Worm (Caenorhabditis elegans): Measurements from ENCODE around the gene T16G1.18.
A peak's percentile ranks its signal among the peaks of the same experiment; 100 is the strongest.

The T16G1.18 gene

DNA sequence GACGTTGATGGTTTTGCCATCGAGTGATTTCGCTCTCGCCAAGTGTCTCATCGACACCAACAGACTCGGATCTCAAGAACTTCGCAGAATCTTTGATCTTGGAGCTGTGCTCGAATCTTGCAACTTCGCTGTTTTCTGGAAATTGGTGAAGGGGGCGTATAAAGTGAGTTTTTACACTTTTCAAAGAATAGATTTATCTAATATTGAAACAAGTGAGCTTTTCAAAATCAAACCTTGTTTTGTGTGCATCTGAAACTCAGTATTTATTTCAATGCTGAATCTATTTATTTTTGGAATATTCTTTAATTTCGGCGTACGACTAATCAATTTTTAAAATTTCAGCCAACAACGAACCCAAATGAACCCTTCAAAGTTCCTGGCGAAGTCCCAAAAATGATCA is 3.2 kb downstream of the T16G1.18 start:
- TF ChIP-seq scrt-1 (GFP tag; IDR thresholded peaks at IDR 0.05) (no peak), pes-1 (GFP tag; IDR thresholded peaks at IDR 0.05) (no peak), tbx-37 (GFP tag; conservative IDR thresholded peaks at IDR 0.05) (no peak), hmg-4 (GFP tag; optimal IDR thresholded peaks at IDR 0.05) (no peak)

DNA sequence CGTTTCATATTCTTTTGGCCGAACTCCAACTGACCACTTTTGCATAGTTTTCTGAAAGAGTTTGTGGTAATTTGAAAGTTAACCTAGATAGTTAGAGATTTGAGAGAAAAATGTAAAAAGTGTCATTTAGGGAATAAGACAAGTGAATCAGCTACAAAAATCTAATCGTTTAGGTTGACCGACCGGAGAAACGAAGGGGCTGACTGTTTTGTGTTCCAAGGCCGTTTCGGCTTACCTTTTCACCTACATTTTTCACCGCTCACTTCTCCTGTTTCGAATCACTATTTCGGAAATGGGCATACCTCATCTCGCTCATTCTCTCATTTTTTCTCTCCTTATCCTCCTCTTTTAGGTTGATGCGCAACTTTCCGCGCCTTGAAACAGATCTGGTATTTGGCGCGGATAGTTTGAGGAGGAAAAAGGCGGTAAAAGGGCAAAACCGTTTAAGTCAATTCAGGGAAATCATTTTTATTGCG is 10.0 kb downstream of the T16G1.18 start, which contains the start of gene mpst-7:
Gene mpst-7 (minus strand): TSS at position 51 of the 476 bp plus-strand sequence.
- no peak for TF ChIP-seq B0310.2 (tag; optimal IDR thresholded peaks at IDR 0.05)
- no peak for TF ChIP-seq flt-1 (GFP tag; IDR thresholded peaks at IDR 0.05)
- no peak for TF ChIP-seq sea-1 (GFP tag; conservative IDR thresholded peaks at IDR 0.05)
- no peak for TF ChIP-seq aly-1 (tag; optimal IDR thresholded peaks at IDR 0.05)
- TF ChIP-seq tbx-11 (GFP tag; IDR thresholded peaks at IDR 0.05): no peak
- TF ChIP-seq ceh-13 (GFP tag; optimal IDR thresholded peaks at IDR 0.05): no peak
- no peak for TF ChIP-seq hnd-1 (tag; optimal IDR thresholded peaks at IDR 0.05)
- no peak for TF ChIP-seq ets-7 (tag; optimal IDR thresholded peaks at IDR 0.05)
- TF ChIP-seq F13C5.2 (tag; optimal IDR thresholded peaks at IDR 0.05): no peak
- TF ChIP-seq scrt-1 (GFP tag; IDR thresholded peaks at IDR 0.05): no peak
- TF ChIP-seq tra-4 (tag; optimal IDR thresholded peaks at IDR 0.05): no peak

DNA sequence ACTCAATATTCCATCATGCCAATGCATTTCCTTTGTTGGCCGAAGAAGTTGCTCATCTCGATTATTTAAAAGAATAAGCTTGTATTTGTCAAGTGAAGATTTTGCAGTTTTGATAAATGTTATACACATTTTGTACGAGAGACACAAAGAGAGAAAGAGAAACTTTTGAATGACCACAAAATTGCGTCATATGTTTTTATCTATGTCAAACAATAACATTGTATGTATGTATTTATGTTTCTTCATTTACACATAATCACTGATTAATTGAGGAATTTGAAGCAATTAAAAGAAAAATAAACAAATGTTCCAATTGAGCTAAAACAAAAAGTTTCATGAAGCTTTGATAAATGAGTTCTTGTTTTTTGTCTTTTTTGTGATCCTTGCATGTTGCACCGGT is 12.1 kb downstream of the T16G1.18 start, which contains the start of gene hrg-9:
Gene hrg-9 (minus strand): TSS at position 152 of the 400 bp plus-strand sequence.
- TF ChIP-seq flt-1 (GFP tag; IDR thresholded peaks at IDR 0.05): no peak
- no peak for TF ChIP-seq scrt-1 (GFP tag; IDR thresholded peaks at IDR 0.05)
- no peak for TF ChIP-seq hmg-4 (GFP tag; optimal IDR thresholded peaks at IDR 0.05)
- TF ChIP-seq hnd-1 (tag; optimal IDR thresholded peaks at IDR 0.05): no peak

DNA sequence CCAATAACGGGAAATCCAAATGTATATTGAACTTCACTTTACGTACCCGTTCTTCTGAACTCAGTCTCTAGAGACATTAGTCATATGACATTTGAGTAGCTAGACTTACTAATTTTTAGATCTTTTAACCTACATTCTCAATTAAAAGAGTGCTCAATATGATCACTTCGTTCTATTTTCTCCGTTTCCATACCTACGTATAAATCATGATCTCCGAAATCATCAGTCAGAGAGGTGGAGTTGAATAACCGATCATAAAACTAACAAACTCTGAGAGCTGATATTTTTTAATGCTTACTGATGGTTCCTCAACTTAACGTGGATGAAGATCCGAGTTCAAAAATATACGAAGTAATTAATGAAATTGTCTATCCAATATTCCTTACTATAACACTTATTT is 13.0 kb downstream of the T16G1.18 start, which contains the start of gene srd-35:
Gene srd-35 (plus strand): TSS at position 301 of the 400 bp plus-strand sequence.
- no peak for TF ChIP-seq pes-1 (GFP tag; IDR thresholded peaks at IDR 0.05)
- TF ChIP-seq hmbx-1 (tag; optimal IDR thresholded peaks at IDR 0.05): no peak
- no peak for TF ChIP-seq sea-1 (GFP tag; conservative IDR thresholded peaks at IDR 0.05)
- no peak for TF ChIP-seq tbx-37 (GFP tag; conservative IDR thresholded peaks at IDR 0.05)
- TF ChIP-seq ceh-13 (GFP tag; optimal IDR thresholded peaks at IDR 0.05): no peak
- TF ChIP-seq tra-4 (tag; optimal IDR thresholded peaks at IDR 0.05): no peak

DNA sequence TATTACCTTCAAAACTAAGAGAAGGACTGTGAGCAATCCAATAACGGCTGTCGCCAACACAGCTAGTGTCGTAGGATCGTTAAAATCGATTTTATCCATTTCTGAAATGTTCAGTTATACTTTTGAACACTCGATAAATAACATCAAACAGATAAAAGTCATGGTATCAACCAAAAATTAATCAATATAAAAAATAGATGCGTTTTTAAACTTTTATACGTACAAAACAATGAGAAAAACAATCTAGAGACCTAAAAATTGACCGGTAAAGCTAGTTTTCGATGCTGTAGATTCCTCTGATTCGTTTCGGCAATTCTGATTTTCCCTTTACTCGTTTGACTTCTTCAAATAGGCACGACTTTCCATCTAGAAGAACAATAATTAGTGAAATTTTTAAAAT is 16.0 kb downstream of the T16G1.18 start, which contains the start of gene R186.3:
Gene R186.3 (minus strand): TSS at position 101 of the 400 bp plus-strand sequence.
- TF ChIP-seq flt-1 (GFP tag; IDR thresholded peaks at IDR 0.05): no peak
- TF ChIP-seq ceh-13 (GFP tag; optimal IDR thresholded peaks at IDR 0.05): no peak
- no peak for TF ChIP-seq tbx-37 (GFP tag; conservative IDR thresholded peaks at IDR 0.05)
- no peak for TF ChIP-seq F13C5.2 (tag; optimal IDR thresholded peaks at IDR 0.05)
- TF ChIP-seq ceh-36 (tag; optimal IDR thresholded peaks at IDR 0.05): no peak
- no peak for TF ChIP-seq B0310.2 (tag; optimal IDR thresholded peaks at IDR 0.05)
- TF ChIP-seq tbx-11 (GFP tag; IDR thresholded peaks at IDR 0.05): no peak
- TF ChIP-seq aly-1 (tag; optimal IDR thresholded peaks at IDR 0.05): no peak
- TF ChIP-seq hmbx-1 (tag; optimal IDR thresholded peaks at IDR 0.05): no peak
- TF ChIP-seq hmg-4 (GFP tag; optimal IDR thresholded peaks at IDR 0.05): no peak
- TF ChIP-seq ama-1 (optimal IDR thresholded peaks at IDR 0.05): no peak
- TF ChIP-seq ets-7 (tag; optimal IDR thresholded peaks at IDR 0.05): no peak
- no peak for TF ChIP-seq sea-1 (GFP tag; conservative IDR thresholded peaks at IDR 0.05)
- no peak for TF ChIP-seq scrt-1 (GFP tag; IDR thresholded peaks at IDR 0.05)
- no peak for TF ChIP-seq tra-4 (tag; optimal IDR thresholded peaks at IDR 0.05)
- TF ChIP-seq pes-1 (GFP tag; IDR thresholded peaks at IDR 0.05): no peak
- no peak for TF ChIP-seq hnd-1 (tag; optimal IDR thresholded peaks at IDR 0.05)

DNA sequence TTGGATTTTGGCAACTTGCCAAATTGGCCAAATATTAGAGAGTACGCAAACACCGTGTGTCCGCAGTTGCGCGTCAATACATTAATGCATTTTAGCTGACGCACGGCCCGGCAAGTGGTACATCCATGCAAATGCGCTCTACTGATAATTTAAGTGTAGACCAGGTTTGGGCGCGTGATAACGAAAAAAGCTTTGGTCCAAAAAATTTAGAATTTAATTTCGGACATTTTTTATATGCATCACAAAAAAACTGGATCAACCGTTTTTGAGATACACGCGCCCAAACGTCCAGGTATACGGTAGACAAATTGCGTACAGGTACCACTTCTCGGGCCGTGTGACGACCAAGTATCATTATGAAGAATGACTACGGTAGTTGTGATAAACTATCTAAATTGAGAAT is 16.8 kb downstream of the T16G1.18 start, which contains the start of gene R186.8:
Gene R186.8 (minus strand): TSS at position 58 of the 403 bp plus-strand sequence.
- TF ChIP-seq tbx-37 (GFP tag; conservative IDR thresholded peaks at IDR 0.05): 0 out of 2 replicates have a peak, but pooled peaks have one; percentile 28
- peak; percentile 13 for TF ChIP-seq F13C5.2 (tag; optimal IDR thresholded peaks at IDR 0.05)

DNA sequence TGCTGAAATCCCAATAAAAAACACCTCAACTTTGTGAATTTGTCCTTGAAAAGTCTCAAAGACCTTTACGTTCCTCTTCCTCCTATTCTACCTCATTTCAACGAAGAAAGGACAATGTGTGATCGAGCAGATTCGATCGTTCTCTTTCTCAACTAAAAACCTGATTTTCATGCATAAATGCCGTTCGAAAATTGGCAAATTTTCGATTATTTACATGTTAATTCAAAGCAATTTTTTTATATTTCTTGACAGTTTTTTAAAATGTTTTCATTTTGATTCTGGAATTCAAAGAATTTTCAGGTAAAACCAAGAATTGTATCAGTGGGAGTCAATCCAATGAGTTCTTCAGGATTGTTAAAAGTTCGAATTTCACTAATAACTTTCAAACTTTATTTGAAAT is 17.5 kb downstream of the T16G1.18 start, which contains the start of gene lin-46:
Gene lin-46 (plus strand): TSS at position 301 of the 400 bp plus-strand sequence.
- TF ChIP-seq ets-7 (tag; optimal IDR thresholded peaks at IDR 0.05) (no peak), tra-4 (tag; optimal IDR thresholded peaks at IDR 0.05) (no peak), scrt-1 (GFP tag; IDR thresholded peaks at IDR 0.05) (no peak), aly-1 (tag; optimal IDR thresholded peaks at IDR 0.05) (no peak), hmbx-1 (tag; optimal IDR thresholded peaks at IDR 0.05) (no peak), F13C5.2 (tag; optimal IDR thresholded peaks at IDR 0.05) (no peak), sea-1 (GFP tag; conservative IDR thresholded peaks at IDR 0.05) (no peak), ceh-13 (GFP tag; optimal IDR thresholded peaks at IDR 0.05) (no peak), ama-1 (optimal IDR thresholded peaks at IDR 0.05) (no peak), B0310.2 (tag; optimal IDR thresholded peaks at IDR 0.05) (no peak), tbx-11 (GFP tag; IDR thresholded peaks at IDR 0.05) (no peak), ceh-36 (tag; optimal IDR thresholded peaks at IDR 0.05) (no peak), pes-1 (GFP tag; IDR thresholded peaks at IDR 0.05) (no peak), tbx-37 (GFP tag; conservative IDR thresholded peaks at IDR 0.05) (no peak), flt-1 (GFP tag; IDR thresholded peaks at IDR 0.05) (no peak), hnd-1 (tag; optimal IDR thresholded peaks at IDR 0.05) (no peak), hmg-4 (GFP tag; optimal IDR thresholded peaks at IDR 0.05) (no peak)

DNA sequence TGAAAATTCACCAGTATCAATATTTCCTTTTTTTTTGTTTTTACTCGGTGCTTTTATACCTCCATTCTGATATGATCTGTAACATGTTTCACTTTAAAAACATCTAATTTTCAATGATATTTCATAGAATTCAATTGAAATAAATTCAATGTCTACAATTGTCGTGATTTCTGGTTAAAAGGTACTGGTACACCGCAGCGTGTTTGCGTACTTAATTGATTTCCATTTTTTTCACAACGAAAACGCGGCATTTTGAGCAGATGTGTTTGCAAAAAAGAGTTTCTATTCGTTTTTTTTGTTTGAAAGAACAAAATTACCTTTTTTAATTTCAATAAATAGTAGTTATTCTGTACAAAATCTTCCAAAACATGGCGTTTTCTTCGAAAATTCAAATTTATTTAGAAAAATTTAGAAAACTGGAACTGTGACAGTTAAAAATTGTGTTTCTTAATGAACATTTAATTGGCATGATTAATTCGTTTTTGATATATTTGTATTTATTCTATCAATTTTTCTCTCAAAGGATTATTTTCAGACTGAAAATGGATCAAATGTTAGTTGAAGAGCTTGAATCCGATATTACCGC is 19.6 kb downstream of the T16G1.18 start, which contains the start of gene pnn-1:
Gene pnn-1 (plus strand): TSS at position 536 of the 586 bp plus-strand sequence.
- no peak for TF ChIP-seq tbx-11 (GFP tag; IDR thresholded peaks at IDR 0.05)
- no peak for TF ChIP-seq F13C5.2 (tag; optimal IDR thresholded peaks at IDR 0.05)
- no peak for TF ChIP-seq pes-1 (GFP tag; IDR thresholded peaks at IDR 0.05)
- TF ChIP-seq hnd-1 (tag; optimal IDR thresholded peaks at IDR 0.05): no peak
- no peak for TF ChIP-seq ets-7 (tag; optimal IDR thresholded peaks at IDR 0.05)
- TF ChIP-seq ceh-36 (tag; optimal IDR thresholded peaks at IDR 0.05): no peak
- no peak for TF ChIP-seq tbx-37 (GFP tag; conservative IDR thresholded peaks at IDR 0.05)
- no peak for TF ChIP-seq ceh-13 (GFP tag; optimal IDR thresholded peaks at IDR 0.05)
- no peak for TF ChIP-seq hmbx-1 (tag; optimal IDR thresholded peaks at IDR 0.05)
- TF ChIP-seq tra-4 (tag; optimal IDR thresholded peaks at IDR 0.05): no peak
- TF ChIP-seq scrt-1 (GFP tag; IDR thresholded peaks at IDR 0.05): no peak
